Worm (Caenorhabditis elegans): ENCODE results near the gene srj-8.

The srj-8 gene

ce11 chrV:3282957-3283356 is 35.3 kb downstream of the srj-8 start, which contains the start of gene str-64:
Gene str-64 (plus strand): TSS chrV:3283257.
- TF ChIP-seq unc-62 (GFP tag; optimal IDR thresholded peaks at IDR 0.05 in 1 of 2) (peak in 1 of 2 experiments; percentile 73), unc-62 (tag; optimal IDR thresholded peaks at IDR 0.05) (no peak), snpc-4 (tag; optimal IDR thresholded peaks at IDR 0.05) (no peak), aha-1 (tag) (peak; percentile 18)

DNA sequence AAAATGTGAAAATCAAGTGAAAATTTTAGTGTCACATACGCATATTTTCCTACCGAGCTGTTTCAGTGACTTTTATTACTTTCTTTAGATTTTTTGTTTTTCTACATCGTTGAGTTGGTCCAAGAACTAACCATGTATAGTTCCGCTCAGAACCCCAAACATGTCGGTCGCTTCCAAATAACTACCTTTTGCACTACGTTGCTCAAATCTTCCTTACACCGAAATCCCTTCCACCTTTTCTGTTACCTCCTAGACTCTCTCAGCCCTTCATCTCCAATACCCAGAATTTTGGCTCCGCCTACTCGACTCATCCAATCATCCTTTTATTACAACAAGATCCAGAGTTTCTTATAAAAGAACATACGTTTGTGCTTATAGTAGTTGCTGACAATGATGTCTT is 37.0 kb downstream of the srj-8 start, which contains the start of gene F35F10.5:
Gene F35F10.5, plus strand, starts transcription at position 301 of the 400 bp plus-strand sequence.
- TF ChIP-seq mes-2 (tag; optimal IDR thresholded peaks at IDR 0.05; ENCODE audit: poor library complexity, severe bottlenecking) (no peak), mxl-3 (GFP tag; optimal IDR thresholded peaks at IDR 0.05) (no peak), lin-1 (GFP tag; IDR thresholded peaks at IDR 0.05) (no peak), aha-1 (tag) (peak; percentile 49), unc-62 (GFP tag; optimal IDR thresholded peaks at IDR 0.05 in 1 of 2) (peak in 1 of 2 experiments; percentile 25), unc-62 (tag; optimal IDR thresholded peaks at IDR 0.05) (no peak), ZK337.2 (GFP tag; IDR thresholded peaks at IDR 0.05) (0 out of 2 replicates have a peak, but pooled peaks have one; percentile 24), saeg-2 (GFP tag; IDR thresholded peaks at IDR 0.05) (no peak)

ce11 chrV:3287330-3287729 is 39.7 kb downstream of the srj-8 start, which contains the start of gene F35F10.7:
Gene F35F10.7 (minus strand): TSS chrV:3287430.
- no peak for TF ChIP-seq ceh-44 (GFP tag; IDR thresholded peaks at IDR 0.05)

ce11 chrV:3288134-3288533 is 40.5 kb downstream of the srj-8 start:
- TF ChIP-seq aha-1 (tag) (peak; percentile 34), nhr-48 (tag; optimal IDR thresholded peaks at IDR 0.05) (no peak), zip-2 (tag; optimal IDR thresholded peaks at IDR 0.05) (no peak), dmd-9 (GFP tag; IDR thresholded peaks at IDR 0.05) (no peak), lin-1 (GFP tag; IDR thresholded peaks at IDR 0.05) (no peak), madf-5 (GFP tag; IDR thresholded peaks at IDR 0.05) (0 out of 4 replicates have a peak, but pooled peaks of 1 of the 2 experiments have one; percentile 13), nhr-41 (GFP tag; IDR thresholded peaks at IDR 0.05) (no peak), rbr-2 (tag; optimal IDR thresholded peaks at IDR 0.05) (no peak), ceh-44 (GFP tag; IDR thresholded peaks at IDR 0.05) (no peak), daf-12 (tag; optimal IDR thresholded peaks at IDR 0.05) (no peak), aly-2 (tag; optimal IDR thresholded peaks at IDR 0.05) (no peak), pha-4 (GFP tag; IDR thresholded peaks at IDR 0.05) (no peak), pha-4 (tag; optimal IDR thresholded peaks at IDR 0.05) (no peak), F44E2.7 (GFP tag; IDR thresholded peaks at IDR 0.05) (no peak), nhr-42 (GFP tag; IDR thresholded peaks at IDR 0.05) (no peak), spr-1 (tag; optimal IDR thresholded peaks at IDR 0.05) (no peak)

ce11 chrV:3289267-3289666 is 41.7 kb downstream of the srj-8 start, which contains the start of gene F35F10.6:
Gene F35F10.6 (minus strand): TSS chrV:3289367.
- TF ChIP-seq mxl-2 (GFP tag; conservative IDR thresholded peaks at IDR 0.05), result no peak
- TF ChIP-seq dmd-9 (GFP tag; IDR thresholded peaks at IDR 0.05), result no peak
- TF ChIP-seq zip-2 (tag; optimal IDR thresholded peaks at IDR 0.05), result no peak
- no peak for TF ChIP-seq unc-39 (tag; optimal IDR thresholded peaks at IDR 0.05)
- no peak for TF ChIP-seq rbr-2 (tag; optimal IDR thresholded peaks at IDR 0.05)
- no peak for TF ChIP-seq daf-12 (tag; optimal IDR thresholded peaks at IDR 0.05)
- no peak for TF ChIP-seq duxl-1 (tag; optimal IDR thresholded peaks at IDR 0.05; ENCODE audit: poor library complexity)
- no peak for TF ChIP-seq nhr-6 (tag; optimal IDR thresholded peaks at IDR 0.05)
- TF ChIP-seq pqm-1 (tag; optimal IDR thresholded peaks at IDR 0.05), result no peak
- TF ChIP-seq egl-43 (GFP tag; IDR thresholded peaks at IDR 0.05), result no peak
- TF ChIP-seq snpc-4 (tag; optimal IDR thresholded peaks at IDR 0.05), result no peak
- no peak for TF ChIP-seq nhr-28 (tag; optimal IDR thresholded peaks at IDR 0.05)
- TF ChIP-seq spr-3 (GFP tag; optimal IDR thresholded peaks at IDR 0.05), result no peak
- TF ChIP-seq lin-29 (GFP tag; IDR thresholded peaks at IDR 0.05), result no peak
- TF ChIP-seq nhr-42 (GFP tag; IDR thresholded peaks at IDR 0.05), result no peak
- TF ChIP-seq mes-2 (tag; optimal IDR thresholded peaks at IDR 0.05; ENCODE audit: poor library complexity, severe bottlenecking), result no peak
